Fruit fly (Drosophila melanogaster) S2 (cell line): ENCODE measurements around the gene Sarm.

Experiments used
- CG8478 ChIP-seq: fragments of >200 bp; optimal IDR thresholded peaks from 2 replicates; lab custom pipeline; 2018
- CTCF ChIP-seq, 2 experiments: fragments of >200 bp; optimal IDR thresholded peaks; 2 replicates each; lab custom pipeline; 2018

- TF ChIP-seq CG8478 (lab: Kevin White, UChicago) (no peak), CTCF (optimal IDR thresholded peaks at IDR 0.05; lab: Kevin White, UChicago) (no peak)
These were observed 12.5 kb downstream of the Sarm start for dm6 chr3L:8076160-8076559.
